Worm (Caenorhabditis elegans) whole organism, L2 larva: ENCODE data around the gene gldi-4.
A peak's percentile ranks its signal among the peaks of the same experiment; 100 is the strongest.

Experiments used
- C34F6.9 ChIP-seq: fragments of 150-350 bp; optimal IDR thresholded peaks from 2 replicates; lab custom pipeline; 2014; ENCODE audit warnings: missing biosample characterization, missing genetic modification characterization
- F13H6.1 ChIP-seq: sonication (generic microtip); optimal IDR thresholded peaks from 2 replicates; lab custom pipeline; 2016; ENCODE audit warnings: missing genetic modification characterization, missing compliant biosample characterization
- R02D3.7 ChIP-seq: fragments of 150-350 bp; optimal IDR thresholded peaks from 2 replicates; lab custom pipeline; 2014; ENCODE audit warnings: missing biosample characterization, missing genetic modification characterization
- aly-2 ChIP-seq: fragments of 150-350 bp; optimal IDR thresholded peaks from 2 replicates; lab custom pipeline; 2014; ENCODE audit warnings: missing biosample characterization, missing genetic modification characterization
- ama-1 ChIP-seq: fragments of 150-350 bp; optimal IDR thresholded peaks from 2 replicates; lab custom pipeline; 2018; ENCODE audit warnings: inconsistent platforms
- ceh-16 ChIP-seq: fragments of 150-350 bp; optimal IDR thresholded peaks from 2 replicates; lab custom pipeline; 2014; ENCODE audit warnings: missing biosample characterization, missing genetic modification characterization
- ceh-82 ChIP-seq: fragments of 150-350 bp; optimal IDR thresholded peaks from 2 replicates; lab custom pipeline; 2014; ENCODE audit warnings: missing biosample characterization, missing genetic modification characterization
- crh-2 ChIP-seq: sonication (generic microtip); optimal IDR thresholded peaks from 2 replicates; lab custom pipeline; 2017; ENCODE audit warnings: missing biosample characterization, missing genetic modification characterization
- egl-27 ChIP-seq: sonication (generic microtip); optimal IDR thresholded peaks from 3 replicates; lab custom pipeline; 2017; ENCODE audit warnings: missing biosample characterization, missing genetic modification reagents, missing genetic modification characterization
- elt-1 ChIP-seq: fragments of 150-350 bp; optimal IDR thresholded peaks from 2 replicates; lab custom pipeline; 2014; ENCODE audit warnings: missing biosample characterization, missing genetic modification characterization
- lin-11 ChIP-seq: fragments of 150-350 bp; sonication (generic microtip); optimal IDR thresholded peaks from 2 replicates; lab custom pipeline; 2014; ENCODE audit warnings: missing biosample characterization, missing genetic modification characterization, inconsistent platforms, mixed read lengths
- lin-13 ChIP-seq: fragments of 150-350 bp; optimal IDR thresholded peaks from 2 replicates; lab custom pipeline; 2014; ENCODE audit warnings: missing biosample characterization, missing genetic modification reagents, missing genetic modification characterization
- lin-39 ChIP-seq: fragments of 150-350 bp; optimal IDR thresholded peaks from 2 replicates; lab custom pipeline; 2014; ENCODE audit warnings: missing biosample characterization, missing genetic modification reagents, missing genetic modification characterization
- lsy-2 ChIP-seq, 2 experiments: fragments of 150-350 bp in 1 of 2; sonication (generic microtip) in 1 of 2; optimal IDR thresholded peaks; 2 replicates each; lab custom pipeline; 2014 to 2017; ENCODE audit warnings: missing biosample characterization in 2 of 2, missing genetic modification characterization in 2 of 2
- mab-5 ChIP-seq: fragments of 150-350 bp; optimal IDR thresholded peaks from 2 replicates; lab custom pipeline; 2014; ENCODE audit warnings: missing biosample characterization, missing genetic modification characterization
- mdl-1 ChIP-seq, 2 experiments: fragments of 150-350 bp in 1 of 2; sonication (generic microtip) in 1 of 2; optimal IDR thresholded peaks; 2 replicates each; lab custom pipeline; 2017; ENCODE audit warnings: missing biosample characterization in 2 of 2, missing genetic modification characterization in 2 of 2
- nhr-10 ChIP-seq: sonication (generic microtip); optimal IDR thresholded peaks from 2 replicates; lab custom pipeline; 2017; ENCODE audit warnings: missing biosample characterization, missing genetic modification characterization
- nhr-11 ChIP-seq: fragments of 150-350 bp; optimal IDR thresholded peaks from 2 replicates; lab custom pipeline; 2014; ENCODE audit warnings: missing biosample characterization, missing genetic modification characterization
- nhr-12 ChIP-seq: fragments of 150-350 bp; optimal IDR thresholded peaks from 2 replicates; lab custom pipeline; 2014; ENCODE audit warnings: missing biosample characterization, missing genetic modification characterization
- nhr-21 ChIP-seq: fragments of 150-350 bp; optimal IDR thresholded peaks from 2 replicates; lab custom pipeline; 2014; ENCODE audit warnings: missing biosample characterization, missing genetic modification characterization
- nhr-23 ChIP-seq: fragments of 150-350 bp; optimal IDR thresholded peaks from 2 replicates; lab custom pipeline; 2014; ENCODE audit warnings: missing biosample characterization, missing genetic modification reagents, missing genetic modification characterization
- nhr-237 ChIP-seq: fragments of 150-350 bp; optimal IDR thresholded peaks from 2 replicates; lab custom pipeline; 2014; ENCODE audit warnings: missing biosample characterization, missing genetic modification characterization
- nhr-25 ChIP-seq: fragments of 150-350 bp; sonication (generic microtip); optimal IDR thresholded peaks from 3 replicates; lab custom pipeline; 2014; ENCODE audit warnings: missing biosample characterization, missing genetic modification characterization
- nhr-6 ChIP-seq: fragments of 150-350 bp; optimal IDR thresholded peaks from 2 replicates; lab custom pipeline; 2014; ENCODE audit warnings: missing biosample characterization, missing genetic modification characterization
- nhr-77 ChIP-seq: fragments of 150-350 bp; optimal IDR thresholded peaks from 2 replicates; lab custom pipeline; 2014; ENCODE audit warnings: missing biosample characterization, missing genetic modification characterization
- peb-1 ChIP-seq: fragments of 150-350 bp; optimal IDR thresholded peaks from 2 replicates; lab custom pipeline; 2014; ENCODE audit warnings: missing biosample characterization, missing genetic modification characterization
- sem-4 ChIP-seq: fragments of 150-350 bp; optimal IDR thresholded peaks from 2 replicates; lab custom pipeline; 2014; ENCODE audit warnings: missing biosample characterization, missing genetic modification reagents, missing genetic modification characterization
- skn-1 ChIP-seq: sonication (generic microtip); optimal IDR thresholded peaks from 2 replicates; lab custom pipeline; 2017; ENCODE audit warnings: missing biosample characterization, missing genetic modification characterization
- snpc-4 ChIP-seq: fragments of 150-350 bp; optimal IDR thresholded peaks from 2 replicates; lab custom pipeline; 2014; ENCODE audit warnings: missing biosample characterization, missing genetic modification characterization
- unc-39 ChIP-seq: fragments of 150-350 bp; optimal IDR thresholded peaks from 2 replicates; lab custom pipeline; 2014; ENCODE audit warnings: missing biosample characterization, missing genetic modification characterization
- unc-55 ChIP-seq: fragments of 150-350 bp; sonication (generic microtip); optimal IDR thresholded peaks from 3 replicates; lab custom pipeline; 2014; ENCODE audit warnings: missing biosample characterization, missing genetic modification reagents, missing genetic modification characterization
- unc-62 ChIP-seq: fragments of 150-350 bp; optimal IDR thresholded peaks from 2 replicates; lab custom pipeline; 2014; ENCODE audit warnings: missing biosample characterization, missing genetic modification reagents, missing genetic modification characterization
- ztf-1 ChIP-seq: fragments of 200-800 bp; sonication (Bioruptor generic); conservative IDR thresholded peaks from 2 replicates; pipeline ENCODE4 v1.3.6; 2022; ENCODE audit warnings: missing genetic modification characterization, missing compliant biosample characterization
- ztf-11 ChIP-seq: sonication (generic microtip); optimal IDR thresholded peaks from 2 replicates; lab custom pipeline; 2017; ENCODE audit warnings: missing biosample characterization, missing genetic modification characterization
- ztf-4 ChIP-seq: fragments of 150-350 bp; optimal IDR thresholded peaks from 2 replicates; lab custom pipeline; 2014; ENCODE audit warnings: missing biosample characterization, missing genetic modification characterization

Gene gldi-4

DNA sequence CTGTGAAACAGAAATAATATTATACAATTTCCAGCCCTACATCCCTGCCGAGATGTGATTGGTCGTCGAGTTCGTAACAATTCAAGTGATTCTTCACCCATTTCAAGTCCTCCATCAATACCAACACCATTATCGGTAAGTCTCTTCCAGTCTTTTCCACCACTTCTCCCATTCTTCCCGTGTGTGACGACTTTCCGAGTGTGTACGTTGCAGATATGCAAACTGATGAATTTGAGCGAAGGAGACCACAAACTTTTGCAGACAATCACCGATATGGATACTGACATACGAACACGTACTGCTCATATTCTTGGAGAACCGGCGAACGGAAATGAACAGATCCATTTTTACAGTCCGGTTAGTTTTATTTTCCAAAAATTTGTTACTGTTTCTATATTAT is 34.1 kb downstream of the gldi-4 start:
- TF ChIP-seq ama-1 (lab: Kevin White, UChicago) (peak; percentile 79), nhr-11 (no peak)

DNA sequence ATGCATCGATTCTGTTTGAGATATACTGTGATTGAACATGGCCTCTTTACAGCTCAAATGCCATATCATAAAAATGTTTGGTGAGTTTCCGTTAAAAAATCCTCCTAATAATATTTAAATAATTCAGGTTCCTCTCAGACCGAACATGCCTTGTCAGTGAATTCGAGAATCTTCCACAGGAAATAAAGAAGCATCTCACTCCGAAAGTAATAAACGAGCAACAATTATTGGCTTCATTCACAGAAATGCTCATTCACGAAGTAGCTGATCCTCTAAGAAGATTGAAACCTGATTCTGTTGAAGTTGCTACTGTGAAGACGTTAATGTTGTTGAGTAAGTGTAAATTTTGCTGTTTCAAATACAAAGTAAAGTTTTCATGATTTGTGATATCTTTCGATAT is 34.7 kb downstream of the gldi-4 start:
- TF ChIP-seq sem-4 (tag; lab: Kevin White, UChicago) (no peak), nhr-25 (tag; lab: Kevin White, UChicago) (no peak), mab-5 (no peak)
- TF ChIP-seq, all 48 proteins: peak for 0

DNA sequence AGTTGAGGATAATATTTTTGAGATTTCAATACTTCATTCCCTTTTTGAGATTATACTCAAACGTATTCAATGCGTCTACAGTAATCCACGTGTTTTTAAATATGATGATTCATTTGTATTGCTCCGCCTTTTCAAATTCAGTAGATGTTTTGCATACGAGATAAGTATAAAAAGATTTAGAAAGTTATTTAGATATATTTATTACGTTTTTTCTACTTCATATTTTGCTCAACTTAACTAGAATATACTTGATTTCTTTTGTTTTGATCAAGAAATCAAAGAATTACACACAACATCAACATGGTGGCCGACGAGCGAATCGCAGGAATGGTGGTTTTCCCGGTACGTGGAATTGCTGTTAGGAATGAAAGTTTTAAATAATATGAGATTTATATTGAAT is 40.3 kb downstream of the gldi-4 start, which contains the start of gene srx-50:
Gene srx-50, plus strand, starts transcription at position 301 of the 400 bp plus-strand sequence.
- no peak for TF ChIP-seq lsy-2 (tag; optimal IDR thresholded peaks at IDR 0.05; lab: Kevin White, UChicago)
- no peak for TF ChIP-seq snpc-4
- TF ChIP-seq nhr-237 (tag; lab: Kevin White, UChicago), result no peak
- TF ChIP-seq F13H6.1 (tag; lab: Kevin White, UChicago), result no peak
- no peak for TF ChIP-seq R02D3.7 (tag; lab: Kevin White, UChicago)
- TF ChIP-seq lin-13 (GFP tag; lab: Kevin White, UChicago), result no peak
- no peak for TF ChIP-seq lin-11 (tag; lab: Kevin White, UChicago)
- TF ChIP-seq nhr-77 (tag; lab: Kevin White, UChicago), result no peak
- no peak for TF ChIP-seq nhr-11
- no peak for TF ChIP-seq peb-1 (tag; lab: Kevin White, UChicago)
- TF ChIP-seq ztf-1 (GFP tag; lab: Robert Waterston, UW), result no peak
- TF ChIP-seq unc-39 (tag; lab: Kevin White, UChicago), result no peak
- TF ChIP-seq ztf-11, result no peak
- no peak for TF ChIP-seq nhr-21 (tag; lab: Kevin White, UChicago)

DNA sequence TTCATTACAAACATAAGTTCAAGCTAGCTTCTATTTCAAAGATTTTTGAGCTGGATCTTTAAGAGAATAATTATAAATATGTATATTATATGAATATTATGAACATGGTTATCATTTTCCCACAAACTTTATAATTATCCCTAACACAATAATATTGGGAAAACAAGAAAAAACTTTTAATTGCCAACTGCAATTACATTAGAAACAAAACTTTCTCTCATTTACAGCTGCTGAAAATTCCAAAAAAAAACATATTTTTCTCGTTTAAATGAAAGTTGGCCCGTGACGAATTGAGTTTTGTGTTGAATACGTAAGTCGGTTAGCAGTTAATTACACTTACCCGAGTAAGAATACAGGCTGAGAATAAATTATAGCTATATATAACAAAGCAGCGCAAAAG is 45.3 kb downstream of the gldi-4 start:
- TF ChIP-seq lin-11 (tag; lab: Kevin White, UChicago) (no peak), unc-62 (GFP tag; lab: Kevin White, UChicago) (no peak), C34F6.9 (no peak), ztf-4 (tag; lab: Kevin White, UChicago) (no peak), ceh-16 (tag; lab: Kevin White, UChicago) (no peak), lin-39 (no peak), ceh-82 (tag; lab: Kevin White, UChicago) (no peak), unc-39 (tag; lab: Kevin White, UChicago) (no peak), nhr-10 (no peak), nhr-6 (tag; lab: Kevin White, UChicago) (no peak), crh-2 (tag; lab: Kevin White, UChicago) (no peak), nhr-21 (tag; lab: Kevin White, UChicago) (no peak), mdl-1 (tag; optimal IDR thresholded peaks at IDR 0.05; lab: Kevin White, UChicago) (no peak)
- TF ChIP-seq, all 48 proteins: peak for 0

DNA sequence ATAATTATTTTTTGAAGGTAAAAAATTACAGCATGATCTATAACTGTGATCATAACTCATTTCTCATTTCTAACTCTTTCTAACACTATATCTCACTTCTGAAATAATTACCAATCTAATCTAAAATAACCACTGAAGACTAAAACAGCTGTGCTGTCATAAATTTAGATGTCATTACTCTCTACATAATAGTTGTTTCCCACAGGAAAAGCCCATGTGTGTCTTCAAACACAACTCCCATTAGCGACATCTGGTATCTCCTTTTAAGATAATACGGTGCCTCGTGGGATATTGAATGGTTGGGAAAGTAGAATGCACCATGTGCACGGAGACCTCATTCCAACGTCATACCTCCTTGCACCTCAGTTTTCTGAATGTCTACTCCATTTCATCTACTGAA is 47.6 kb downstream of the gldi-4 start, which contains the start of gene Y43B11AL.1:
Gene Y43B11AL.1, plus strand, starts transcription at position 301 of the 400 bp plus-strand sequence.
- TF ChIP-seq nhr-12 (tag; lab: Kevin White, UChicago) (no peak), egl-27 (tag; lab: Kevin White, UChicago) (no peak), elt-1 (tag; lab: Kevin White, UChicago) (no peak), lin-13 (GFP tag; lab: Kevin White, UChicago) (no peak), nhr-23 (tag; lab: Kevin White, UChicago) (no peak), nhr-6 (tag; lab: Kevin White, UChicago) (no peak), lin-11 (tag; lab: Kevin White, UChicago) (no peak), nhr-21 (tag; lab: Kevin White, UChicago) (no peak), crh-2 (tag; lab: Kevin White, UChicago) (no peak), unc-55 (no peak), ztf-1 (GFP tag; lab: Robert Waterston, UW) (no peak), aly-2 (tag; lab: Kevin White, UChicago) (no peak), skn-1 (tag; lab: Kevin White, UChicago) (no peak), sem-4 (tag; lab: Kevin White, UChicago) (no peak)
